Worm (Caenorhabditis elegans): ENCODE results near the gene fip-3.

DNA sequence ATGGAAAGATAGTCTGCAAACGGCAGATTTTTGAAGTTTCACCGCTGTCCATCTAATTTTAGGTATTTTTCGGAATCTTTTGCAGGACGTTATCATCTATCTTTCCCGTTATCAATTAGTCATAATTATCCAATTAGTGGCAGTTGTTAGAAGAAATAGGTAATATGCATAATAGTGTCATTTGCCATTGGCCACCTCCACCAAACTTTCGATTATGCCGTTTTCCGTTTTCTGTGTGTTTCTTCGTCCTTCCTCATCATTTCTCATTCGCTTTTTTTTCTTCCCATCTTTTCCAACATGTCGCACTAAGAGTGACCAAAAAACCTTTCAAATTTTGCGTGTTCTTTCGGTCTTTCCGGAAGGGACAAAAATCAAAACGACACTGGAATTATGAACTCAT lies 24.9 kb downstream of the fip-3 start:
- TF ChIP-seq nfya-1 (tag; optimal IDR thresholded peaks at IDR 0.05) (no peak), unc-86 (tag; optimal IDR thresholded peaks at IDR 0.05) (no peak), odd-2 (tag; optimal IDR thresholded peaks at IDR 0.05) (no peak), lin-11 (tag; optimal IDR thresholded peaks at IDR 0.05) (no peak), rnt-1 (tag; optimal IDR thresholded peaks at IDR 0.05) (no peak), nhr-11 (tag; optimal IDR thresholded peaks at IDR 0.05) (no peak), dve-1 (tag; optimal IDR thresholded peaks at IDR 0.05) (no peak), pqm-1 (tag; optimal IDR thresholded peaks at IDR 0.05) (no peak), hlh-8 (tag; optimal IDR thresholded peaks at IDR 0.05) (no peak), sox-2 (GFP tag; IDR thresholded peaks at IDR 0.05) (no peak)

Measured in whole organism, late embryonic.